Worm (Caenorhabditis elegans) whole organism, late embryonic: ENCODE measurements around the gene grsp-2.

Experiments used
- C08G9.2 ChIP-seq: sonication (generic microtip); optimal IDR thresholded peaks from 2 replicates; lab custom pipeline; 2016; ENCODE audit warnings: mild to moderate bottlenecking, missing genetic modification characterization, moderate library complexity, missing compliant biosample characterization
- K09A11.1 ChIP-seq: sonication (generic microtip); optimal IDR thresholded peaks from 2 replicates; lab custom pipeline; 2017; ENCODE audit warnings: antibody characterized with exemption, mild to moderate bottlenecking, missing genetic modification characterization, missing compliant biosample characterization; ENCODE audit not compliant: insufficient read depth
- Y22D7AL.16 ChIP-seq: sonication (generic microtip); optimal IDR thresholded peaks from 2 replicates; lab custom pipeline; 2016; ENCODE audit warnings: missing genetic modification characterization, missing compliant biosample characterization
- ahr-1 ChIP-seq: sonication (generic microtip); optimal IDR thresholded peaks from 2 replicates; lab custom pipeline; 2016; ENCODE audit warnings: missing genetic modification characterization, missing compliant biosample characterization
- ama-1 ChIP-seq: fragments of 150-350 bp; optimal IDR thresholded peaks from 2 replicates; lab custom pipeline; 2014
- ceh-14 ChIP-seq: sonication (generic microtip); optimal IDR thresholded peaks from 2 replicates; lab custom pipeline; 2016; ENCODE audit warnings: missing genotype, missing genetic modification characterization, missing compliant biosample characterization
- ceh-2 ChIP-seq: sonication (generic microtip); optimal IDR thresholded peaks from 2 replicates; lab custom pipeline; 2016; ENCODE audit warnings: missing genotype, missing genetic modification characterization, missing compliant biosample characterization
- ceh-31 ChIP-seq: sonication (generic microtip); optimal IDR thresholded peaks from 2 replicates; lab custom pipeline; 2016; ENCODE audit warnings: missing genetic modification characterization, missing compliant biosample characterization
- ceh-34 ChIP-seq: sonication (generic microtip); optimal IDR thresholded peaks from 2 replicates; lab custom pipeline; 2016; ENCODE audit warnings: mild to moderate bottlenecking, missing genetic modification characterization, missing compliant biosample characterization
- ceh-45 ChIP-seq: fragments of 200-800 bp; sonication (Bioruptor generic); IDR thresholded peaks from 2 replicates; pipeline ENCODE4 v1.3.6; 2022; ENCODE audit warnings: missing genetic modification reagents, missing genetic modification characterization, missing compliant biosample characterization
- ceh-6 ChIP-seq: fragments of 200-800 bp; sonication (Bioruptor generic); optimal IDR thresholded peaks from 2 replicates; lab custom pipeline; 2018; ENCODE audit warnings: mild to moderate bottlenecking, missing genetic modification characterization, missing compliant biosample characterization
- elt-2 ChIP-seq: sonication (generic microtip); optimal IDR thresholded peaks from 2 replicates; lab custom pipeline; 2016; ENCODE audit warnings: missing genetic modification reagents, missing genetic modification characterization, missing compliant biosample characterization
- elt-4 ChIP-seq: sonication (generic microtip); optimal IDR thresholded peaks from 2 replicates; lab custom pipeline; 2016; ENCODE audit warnings: missing genetic modification characterization, missing compliant biosample characterization
- fkh-10 ChIP-seq: fragments of 150-350 bp; optimal IDR thresholded peaks from 2 replicates; lab custom pipeline; 2014; ENCODE audit warnings: missing biosample characterization, missing genetic modification reagents, missing genetic modification characterization
- hlh-13 ChIP-seq: fragments of 200-800 bp; sonication (Bioruptor generic); optimal IDR thresholded peaks from 2 replicates; lab custom pipeline; 2018; ENCODE audit warnings: mild to moderate bottlenecking, missing genetic modification characterization, missing compliant biosample characterization
- hlh-6 ChIP-seq: sonication (generic microtip); optimal IDR thresholded peaks from 2 replicates; lab custom pipeline; 2016; ENCODE audit warnings: missing genotype, missing genetic modification characterization, missing compliant biosample characterization
- hlh-8 ChIP-seq: sonication (generic microtip); optimal IDR thresholded peaks from 2 replicates; lab custom pipeline; 2016; ENCODE audit warnings: missing genotype, missing genetic modification characterization, missing compliant biosample characterization
- lim-6 ChIP-seq: sonication (generic microtip); optimal IDR thresholded peaks from 2 replicates; lab custom pipeline; 2016; ENCODE audit warnings: missing genetic modification characterization, missing compliant biosample characterization
- madf-2 ChIP-seq: sonication (generic microtip); optimal IDR thresholded peaks from 2 replicates; lab custom pipeline; 2017; ENCODE audit warnings: missing genetic modification characterization, missing compliant biosample characterization
- nfya-1 ChIP-seq: sonication (generic microtip); optimal IDR thresholded peaks from 2 replicates; lab custom pipeline; 2017; ENCODE audit warnings: missing genetic modification characterization, mild to moderate bottlenecking, missing compliant biosample characterization, antibody characterized with exemption, moderate library complexity
- nhr-11 ChIP-seq: fragments of 150-350 bp; optimal IDR thresholded peaks from 2 replicates; lab custom pipeline; 2014; ENCODE audit warnings: missing biosample characterization, missing genetic modification characterization
- nhr-232 ChIP-seq: sonication (generic microtip); optimal IDR thresholded peaks from 2 replicates; lab custom pipeline; 2016; ENCODE audit warnings: missing genetic modification characterization, missing compliant biosample characterization
- pat-9 ChIP-seq: fragments of 200-800 bp; sonication (Bioruptor generic); optimal IDR thresholded peaks from 2 replicates; lab custom pipeline; 2018; ENCODE audit warnings: mild to moderate bottlenecking, missing genetic modification characterization, moderate library complexity, missing compliant biosample characterization
- pha-2 ChIP-seq: sonication (generic microtip); optimal IDR thresholded peaks from 2 replicates; lab custom pipeline; 2017; ENCODE audit warnings: mild to moderate bottlenecking, missing genetic modification characterization, missing compliant biosample characterization
- pha-4 ChIP-seq: fragments of 150-350 bp; optimal IDR thresholded peaks from 2 replicates; lab custom pipeline; 2018; ENCODE audit warnings: missing biosample characterization, missing genetic modification reagents, missing genetic modification characterization
- sdc-2 ChIP-seq: sonication (generic microtip); optimal IDR thresholded peaks from 2 replicates; lab custom pipeline; 2016; ENCODE audit warnings: missing genotype, missing genetic modification characterization, missing compliant biosample characterization
- sox-2 ChIP-seq: fragments of 200-800 bp; sonication (Bioruptor generic); IDR thresholded peaks from 2 replicates; pipeline ENCODE4 v1.3.6; 2022; ENCODE audit warnings: missing genetic modification reagents, missing genetic modification characterization, missing compliant biosample characterization
- ttx-3 ChIP-seq: sonication (generic microtip); optimal IDR thresholded peaks from 2 replicates; lab custom pipeline; 2016; ENCODE audit warnings: missing genetic modification reagents, missing genetic modification characterization, missing compliant biosample characterization
- unc-3 ChIP-seq, 2 experiments: fragments of 200-800 bp in 1 of 2; sonication (Bioruptor generic) in 1 of 2; sonication (generic microtip) in 1 of 2; conservative IDR thresholded peaks in 1 of 2; optimal IDR thresholded peaks in 1 of 2; 2 replicates each; pipeline versions ENCODE4 v1.3.6 to Lab custom; 2016 to 2022; ENCODE audit warnings: missing compliant biosample characterization in 2 of 2, missing genetic modification characterization in 2 of 2, missing genetic modification reagents in 1 of 2
- unc-55 ChIP-seq: sonication (generic microtip); optimal IDR thresholded peaks from 2 replicates; lab custom pipeline; 2017; ENCODE audit warnings: missing biosample characterization, missing genetic modification reagents, missing genetic modification characterization
- ztf-16 ChIP-seq: sonication (generic microtip); optimal IDR thresholded peaks from 2 replicates; lab custom pipeline; 2017; ENCODE audit warnings: missing genetic modification characterization, missing compliant biosample characterization

The grsp-2 gene

ce11 chrIV:8816617-8817016 lies 488 bp downstream of the grsp-2 start:
- TF ChIP-seq sdc-2 (tag; lab: Kevin White, UChicago) (no peak), hlh-13 (no peak), ztf-16 (no peak), ceh-14 (tag; lab: Kevin White, UChicago) (no peak), ahr-1 (tag; lab: Kevin White, UChicago) (no peak), hlh-8 (no peak), ceh-31 (tag; lab: Kevin White, UChicago) (no peak), pat-9 (tag; lab: Kevin White, UChicago) (no peak)

ce11 chrIV:8817639-8818038 lies 1.5 kb downstream of the grsp-2 start, which contains the start of gene T28C6.10:
TSS of gene T28C6.10 (plus strand) at chrIV:8817939.
- no peak for TF ChIP-seq C08G9.2 (tag; lab: Kevin White, UChicago)
- TF ChIP-seq sdc-2 (tag; lab: Kevin White, UChicago), result no peak
- TF ChIP-seq ceh-14 (tag; lab: Kevin White, UChicago), result no peak
- TF ChIP-seq unc-55, result no peak
- TF ChIP-seq ztf-16, result no peak
- no peak for TF ChIP-seq elt-4
- no peak for TF ChIP-seq ama-1 (lab: Kevin White, UChicago)
- TF ChIP-seq sox-2 (GFP tag; lab: Robert Waterston, UW), result no peak
- no peak for TF ChIP-seq Y22D7AL.16
- no peak for TF ChIP-seq nhr-11 (tag; lab: Kevin White, UChicago)
- no peak for TF ChIP-seq hlh-8
- TF ChIP-seq hlh-6, result no peak
- no peak for TF ChIP-seq ceh-2 (tag; lab: Kevin White, UChicago)
- no peak for TF ChIP-seq fkh-10 (GFP tag; lab: Kevin White, UChicago)
- no peak for TF ChIP-seq lim-6 (tag; lab: Kevin White, UChicago)
- no peak for TF ChIP-seq K09A11.1 (tag; lab: Kevin White, UChicago)
- no peak for TF ChIP-seq ceh-34 (tag; lab: Kevin White, UChicago)
- no peak for TF ChIP-seq ceh-45 (GFP tag; lab: Robert Waterston, UW)
- no peak for TF ChIP-seq elt-2
- TF ChIP-seq unc-3 (GFP tag; conservative IDR thresholded peaks at IDR 0.05; lab: Robert Waterston, UW), result no peak
- no peak for TF ChIP-seq unc-3 (tag; optimal IDR thresholded peaks at IDR 0.05; lab: Kevin White, UChicago)

ce11 chrIV:8819471-8819870 lies 3.3 kb downstream of the grsp-2 start:
- TF ChIP-seq K09A11.1 (tag; lab: Kevin White, UChicago) (no peak), unc-3 (GFP tag; conservative IDR thresholded peaks at IDR 0.05; lab: Robert Waterston, UW) (no peak), unc-3 (tag; optimal IDR thresholded peaks at IDR 0.05; lab: Kevin White, UChicago) (no peak), ttx-3 (tag; lab: Kevin White, UChicago) (no peak), elt-2 (peak; percentile 24), nhr-232 (tag; lab: Kevin White, UChicago) (no peak), pha-2 (tag; lab: Kevin White, UChicago) (no peak)

- TF ChIP-seq nfya-1 (no peak), ceh-6 (GFP tag; lab: Kevin White, UChicago) (no peak), pha-4 (tag; lab: Kevin White, UChicago) (no peak), madf-2 (no peak)
- TF ChIP-seq, all 69 proteins: peak for 0
Observed at ce11 chrIV:8820041-8820440, 3.9 kb downstream of the grsp-2 start, which contains the start of gene T28C6.3. TSS of gene T28C6.3 (plus strand) at chrIV:8820341.

ce11 chrIV:8821147-8821546 lies 5.0 kb downstream of the grsp-2 start, which contains the start of gene T28C6.5:
TSS of gene T28C6.5 (plus strand) at chrIV:8821447.
- TF ChIP-seq madf-2 (no peak), lim-6 (tag; lab: Kevin White, UChicago) (no peak), pha-2 (tag; lab: Kevin White, UChicago) (no peak)

- no peak for TF ChIP-seq unc-3 (GFP tag; conservative IDR thresholded peaks at IDR 0.05; lab: Robert Waterston, UW)
- TF ChIP-seq unc-3 (tag; optimal IDR thresholded peaks at IDR 0.05; lab: Kevin White, UChicago), result no peak
- no peak for TF ChIP-seq ceh-45 (GFP tag; lab: Robert Waterston, UW)
Observed at ce11 chrIV:8822598-8822997, 6.5 kb downstream of the grsp-2 start.
